Worm (Caenorhabditis elegans): ENCODE measurements around the gene F14D7.9.

- TF ChIP-seq ama-1 (optimal IDR thresholded peaks at IDR 0.05) (no peak), ama-1 (GFP tag; optimal IDR thresholded peaks at IDR 0.05) (no peak), ztf-22 (GFP tag; optimal IDR thresholded peaks at IDR 0.05) (no peak), snpc-4 (GFP tag; optimal IDR thresholded peaks at IDR 0.05) (no peak), snpc-4 (tag; optimal IDR thresholded peaks at IDR 0.05) (no peak), F33H1.4 (GFP tag; IDR thresholded peaks at IDR 0.05) (no peak), C17E4.6 (GFP tag; IDR thresholded peaks at IDR 0.05) (no peak), tlf-1 (GFP tag; optimal IDR thresholded peaks at IDR 0.05) (no peak), hmg-1.2 (GFP tag; IDR thresholded peaks at IDR 0.05) (no peak), nfya-1 (tag; optimal IDR thresholded peaks at IDR 0.05; ENCODE audit: borderline replicate concordance, insufficient read depth) (no peak), ets-4 (GFP tag; optimal IDR thresholded peaks at IDR 0.05) (no peak), hmg-20 (GFP tag; IDR thresholded peaks at IDR 0.05) (no peak), sdz-38 (tag; optimal IDR thresholded peaks at IDR 0.05) (no peak), ztf-3 (GFP tag; optimal IDR thresholded peaks at IDR 0.05) (no peak)
Observed at ce11 chrV:14248025-14248424, 46.5 kb upstream of the F14D7.9 start, which contains the start of gene K02E11.4.
